Worm (Caenorhabditis elegans) whole organism, late embryonic: ENCODE measurements around the gene C07A9.9.

Experiments used
- F13H6.1 ChIP-seq: sonication (generic microtip); optimal IDR thresholded peaks from 2 replicates; lab custom pipeline; 2016; ENCODE audit warnings: missing genetic modification characterization, missing compliant biosample characterization
- K02D7.2 ChIP-seq: sonication (generic microtip); optimal IDR thresholded peaks from 2 replicates; lab custom pipeline; 2017; ENCODE audit warnings: mild to moderate bottlenecking, missing genetic modification characterization, missing compliant biosample characterization
- K09A11.1 ChIP-seq: sonication (generic microtip); optimal IDR thresholded peaks from 2 replicates; lab custom pipeline; 2017; ENCODE audit warnings: antibody characterized with exemption, mild to moderate bottlenecking, missing genetic modification characterization, missing compliant biosample characterization; ENCODE audit not compliant: insufficient read depth
- Y22D7AL.16 ChIP-seq: sonication (generic microtip); optimal IDR thresholded peaks from 2 replicates; lab custom pipeline; 2016; ENCODE audit warnings: missing genetic modification characterization, missing compliant biosample characterization
- ama-1 ChIP-seq: fragments of 150-350 bp; optimal IDR thresholded peaks from 2 replicates; lab custom pipeline; 2014
- ceh-14 ChIP-seq: sonication (generic microtip); optimal IDR thresholded peaks from 2 replicates; lab custom pipeline; 2016; ENCODE audit warnings: missing genotype, missing genetic modification characterization, missing compliant biosample characterization
- ceh-19 ChIP-seq: fragments of 200-800 bp; sonication (Bioruptor generic); optimal IDR thresholded peaks from 2 replicates; lab custom pipeline; 2018; ENCODE audit warnings: mild to moderate bottlenecking, missing genetic modification characterization, missing compliant biosample characterization
- ceh-31 ChIP-seq: sonication (generic microtip); optimal IDR thresholded peaks from 2 replicates; lab custom pipeline; 2016; ENCODE audit warnings: missing genetic modification characterization, missing compliant biosample characterization
- ceh-34 ChIP-seq: sonication (generic microtip); optimal IDR thresholded peaks from 2 replicates; lab custom pipeline; 2016; ENCODE audit warnings: mild to moderate bottlenecking, missing genetic modification characterization, missing compliant biosample characterization
- ceh-48 ChIP-seq: sonication (generic microtip); optimal IDR thresholded peaks from 2 replicates; lab custom pipeline; 2016; ENCODE audit warnings: missing genetic modification characterization, inconsistent platforms, missing compliant biosample characterization
- ceh-6 ChIP-seq: fragments of 200-800 bp; sonication (Bioruptor generic); optimal IDR thresholded peaks from 2 replicates; lab custom pipeline; 2018; ENCODE audit warnings: mild to moderate bottlenecking, missing genetic modification characterization, missing compliant biosample characterization
- che-1 ChIP-seq: sonication (generic microtip); optimal IDR thresholded peaks from 2 replicates; lab custom pipeline; 2016; ENCODE audit warnings: mild to moderate bottlenecking, missing genetic modification characterization, missing compliant biosample characterization
- dmd-4 ChIP-seq: sonication (generic microtip); optimal IDR thresholded peaks from 2 replicates; lab custom pipeline; 2016; ENCODE audit warnings: borderline replicate concordance, missing genetic modification characterization, missing compliant biosample characterization
- dve-1 ChIP-seq: sonication (generic microtip); optimal IDR thresholded peaks from 2 replicates; lab custom pipeline; 2017; ENCODE audit warnings: antibody characterized with exemption, mild to moderate bottlenecking, missing genetic modification characterization, missing compliant biosample characterization
- elt-2 ChIP-seq: sonication (generic microtip); optimal IDR thresholded peaks from 2 replicates; lab custom pipeline; 2016; ENCODE audit warnings: missing genetic modification reagents, missing genetic modification characterization, missing compliant biosample characterization
- elt-4 ChIP-seq: sonication (generic microtip); optimal IDR thresholded peaks from 2 replicates; lab custom pipeline; 2016; ENCODE audit warnings: missing genetic modification characterization, missing compliant biosample characterization
- ets-4 ChIP-seq: sonication (generic microtip); optimal IDR thresholded peaks from 2 replicates; lab custom pipeline; 2016; ENCODE audit warnings: missing genetic modification characterization, missing compliant biosample characterization
- hlh-30 ChIP-seq: sonication (generic microtip); optimal IDR thresholded peaks from 2 replicates; lab custom pipeline; 2017; ENCODE audit warnings: antibody characterized with exemption, missing genetic modification characterization, missing compliant biosample characterization; ENCODE audit not compliant: insufficient read depth
- lim-6 ChIP-seq: sonication (generic microtip); optimal IDR thresholded peaks from 2 replicates; lab custom pipeline; 2016; ENCODE audit warnings: missing genetic modification characterization, missing compliant biosample characterization
- nfya-1 ChIP-seq: sonication (generic microtip); optimal IDR thresholded peaks from 2 replicates; lab custom pipeline; 2017; ENCODE audit warnings: missing genetic modification characterization, mild to moderate bottlenecking, missing compliant biosample characterization, antibody characterized with exemption, moderate library complexity
- nhr-11 ChIP-seq: fragments of 150-350 bp; optimal IDR thresholded peaks from 2 replicates; lab custom pipeline; 2014; ENCODE audit warnings: missing biosample characterization, missing genetic modification characterization
- odd-2 ChIP-seq: sonication (generic microtip); optimal IDR thresholded peaks from 2 replicates; lab custom pipeline; 2017; ENCODE audit warnings: antibody characterized with exemption, mild to moderate bottlenecking, missing genetic modification characterization, missing compliant biosample characterization
- pat-9 ChIP-seq: fragments of 200-800 bp; sonication (Bioruptor generic); optimal IDR thresholded peaks from 2 replicates; lab custom pipeline; 2018; ENCODE audit warnings: mild to moderate bottlenecking, missing genetic modification characterization, moderate library complexity, missing compliant biosample characterization
- pha-4 ChIP-seq: fragments of 150-350 bp; optimal IDR thresholded peaks from 2 replicates; lab custom pipeline; 2018; ENCODE audit warnings: missing biosample characterization, missing genetic modification reagents, missing genetic modification characterization
- pros-1 ChIP-seq: fragments of 150-350 bp; optimal IDR thresholded peaks from 2 replicates; lab custom pipeline; 2014; ENCODE audit warnings: missing biosample characterization, missing genetic modification reagents, missing genetic modification characterization
- ref-2 ChIP-seq: sonication (generic microtip); optimal IDR thresholded peaks from 2 replicates; lab custom pipeline; 2016; ENCODE audit warnings: missing genetic modification characterization, missing compliant biosample characterization
- rnt-1 ChIP-seq: sonication (generic microtip); optimal IDR thresholded peaks from 2 replicates; lab custom pipeline; 2016; ENCODE audit warnings: missing genetic modification characterization, missing compliant biosample characterization
- sox-2 ChIP-seq: fragments of 200-800 bp; sonication (Bioruptor generic); IDR thresholded peaks from 2 replicates; pipeline ENCODE4 v1.3.6; 2022; ENCODE audit warnings: missing genetic modification reagents, missing genetic modification characterization, missing compliant biosample characterization
- sox-4 ChIP-seq: sonication (generic microtip); optimal IDR thresholded peaks from 2 replicates; lab custom pipeline; 2017; ENCODE audit warnings: mild to moderate bottlenecking, missing genetic modification characterization, inconsistent platforms, missing compliant biosample characterization
- tbx-7 ChIP-seq: sonication (generic microtip); optimal IDR thresholded peaks from 2 replicates; lab custom pipeline; 2016; ENCODE audit warnings: missing genotype, missing genetic modification characterization, missing compliant biosample characterization
- ttx-3 ChIP-seq: sonication (generic microtip); optimal IDR thresholded peaks from 2 replicates; lab custom pipeline; 2016; ENCODE audit warnings: missing genetic modification reagents, missing genetic modification characterization, missing compliant biosample characterization
- unc-42 ChIP-seq: sonication (generic microtip); optimal IDR thresholded peaks from 2 replicates; lab custom pipeline; 2016; ENCODE audit warnings: missing genotype, missing genetic modification characterization, missing compliant biosample characterization
- unc-55 ChIP-seq: sonication (generic microtip); optimal IDR thresholded peaks from 2 replicates; lab custom pipeline; 2017; ENCODE audit warnings: missing biosample characterization, missing genetic modification reagents, missing genetic modification characterization
- zip-5 ChIP-seq: sonication (generic microtip); optimal IDR thresholded peaks from 2 replicates; lab custom pipeline; 2016; ENCODE audit warnings: missing genetic modification characterization, missing compliant biosample characterization

Gene C07A9.9

ce11 chrIII:9619079-9619761 lies 48.2 kb downstream of the C07A9.9 start, which contains the start of gene hlh-11 (continued):
- TF ChIP-seq unc-55: peak; percentile 41
- TF ChIP-seq unc-42 (tag; lab: Kevin White, UChicago): peak; percentile 59
- peak; percentile 71 for TF ChIP-seq F13H6.1 (tag; lab: Kevin White, UChicago)

ce11 chrIII:9617599-9618262 lies 49.7 kb downstream of the C07A9.9 start:
- TF ChIP-seq nfya-1: peak; percentile 52
- no peak for TF ChIP-seq tbx-7

ce11 chrIII:9616933-9617332 lies 50.5 kb downstream of the C07A9.9 start:
- no peak for TF ChIP-seq ceh-19 (GFP tag; lab: Kevin White, UChicago)
- no peak for TF ChIP-seq K09A11.1 (tag; lab: Kevin White, UChicago)
- TF ChIP-seq hlh-30 (tag; lab: Kevin White, UChicago): no peak
- TF ChIP-seq ceh-34 (tag; lab: Kevin White, UChicago): no peak
- TF ChIP-seq F13H6.1 (tag; lab: Kevin White, UChicago): no peak
- TF ChIP-seq lim-6: no peak
- TF ChIP-seq rnt-1 (tag; lab: Kevin White, UChicago): no peak
- no peak for TF ChIP-seq dmd-4
- TF ChIP-seq ref-2 (tag; lab: Kevin White, UChicago): no peak
- TF ChIP-seq ama-1 (lab: Kevin White, UChicago): no peak
- TF ChIP-seq zip-5 (tag; lab: Kevin White, UChicago): no peak
- no peak for TF ChIP-seq nfya-1
- no peak for TF ChIP-seq ets-4
- no peak for TF ChIP-seq ttx-3 (tag; lab: Kevin White, UChicago)
- TF ChIP-seq sox-4 (tag; lab: Kevin White, UChicago): no peak
- no peak for TF ChIP-seq pat-9 (tag; lab: Kevin White, UChicago)
- TF ChIP-seq ceh-6 (GFP tag; lab: Kevin White, UChicago): no peak

ce11 chrIII:9616426-9616825 lies 51.0 kb downstream of the C07A9.9 start, which contains the start of gene hcp-3:
hcp-3 (minus strand) TSS chrIII:9616470.
- TF ChIP-seq ceh-14 (tag; lab: Kevin White, UChicago) (peak; percentile 39), nhr-11 (tag; lab: Kevin White, UChicago) (no peak), odd-2 (no peak), elt-4 (tag; lab: Kevin White, UChicago) (no peak), ceh-48 (tag; lab: Kevin White, UChicago) (peak; percentile 76), che-1 (tag; lab: Kevin White, UChicago) (no peak), sox-2 (no peak), ceh-31 (peak; percentile 37), unc-55 (peak; percentile 5), ref-2 (tag; lab: Kevin White, UChicago) (no peak), dve-1 (tag; lab: Kevin White, UChicago) (no peak), K02D7.2 (tag; lab: Kevin White, UChicago) (no peak), ceh-19 (GFP tag; lab: Kevin White, UChicago) (no peak), nfya-1 (peak; percentile 55)

ce11 chrIII:9615114-9615513 lies 52.3 kb downstream of the C07A9.9 start:
- TF ChIP-seq ceh-31 (no peak), ceh-34 (tag; lab: Kevin White, UChicago) (no peak), pha-4 (tag; lab: Kevin White, UChicago) (no peak), unc-42 (tag; lab: Kevin White, UChicago) (no peak), nhr-11 (tag; lab: Kevin White, UChicago) (no peak), elt-4 (tag; lab: Kevin White, UChicago) (no peak), nfya-1 (no peak), elt-2 (tag; lab: Kevin White, UChicago) (no peak), unc-55 (no peak), ets-4 (no peak), Y22D7AL.16 (no peak), pros-1 (no peak)
